Fruit fly (Drosophila melanogaster) whole organism, prepupa: ENCODE measurements around the gene Tet.

ENCODE experiments used
- CG10669 ChIP-seq: fragments of 200-800 bp; sonication (Bioruptor generic); optimal IDR thresholded peaks from 3 replicates; lab custom pipeline; 2018; ENCODE audit warnings: missing biosample characterization, mild to moderate bottlenecking, missing genetic modification characterization, moderate library complexity
- CG11294 ChIP-seq: fragments of 200-800 bp; sonication (Bioruptor generic); IDR thresholded peaks from 2 replicates; pipeline ENCODE4 v1.3.6; 2022; ENCODE audit warnings: missing biosample characterization, missing genetic modification characterization
- CG11762 ChIP-seq: fragments of 200-800 bp; sonication (Bioruptor generic); optimal IDR thresholded peaks from 3 replicates; lab custom pipeline; 2016; ENCODE audit warnings: missing biosample characterization, missing genetic modification characterization; ENCODE audit not compliant: insufficient read depth
- CG15336 ChIP-seq: fragments of 200-800 bp; sonication (Bioruptor generic); IDR thresholded peaks from 2 replicates; pipeline ENCODE4 v1.3.6; 2022; ENCODE audit warnings: missing biosample characterization, missing genetic modification characterization
- CG1621 ChIP-seq: fragments of 200-800 bp; sonication (Bioruptor generic); optimal IDR thresholded peaks from 3 replicates; lab custom pipeline; 2018; ENCODE audit warnings: missing biosample characterization, mild to moderate bottlenecking, missing genetic modification characterization
- CG16779 ChIP-seq: fragments of 200-800 bp; sonication (Bioruptor generic); optimal IDR thresholded peaks from 3 replicates; lab custom pipeline; 2017; ENCODE audit warnings: missing biosample characterization, mild to moderate bottlenecking, missing genetic modification characterization
- CG31627 ChIP-seq: fragments of 200-800 bp; sonication (Bioruptor generic); optimal IDR thresholded peaks from 3 replicates; lab custom pipeline; 2016; ENCODE audit warnings: missing biosample characterization, missing genetic modification characterization
- CG32006 ChIP-seq: fragments of 200-800 bp; sonication (Bioruptor generic); optimal IDR thresholded peaks from 3 replicates; lab custom pipeline; 2017; ENCODE audit warnings: missing biosample characterization, mild to moderate bottlenecking, missing genetic modification characterization
- CG34406 ChIP-seq: fragments of 200-800 bp; sonication (Bioruptor generic); optimal IDR thresholded peaks from 3 replicates; lab custom pipeline; 2016; ENCODE audit warnings: missing biosample characterization, missing genetic modification characterization
- CG4318 ChIP-seq: fragments of 200-800 bp; sonication (Bioruptor generic); optimal IDR thresholded peaks from 3 replicates; lab custom pipeline; 2017; ENCODE audit warnings: missing biosample characterization, mild to moderate bottlenecking, missing genetic modification characterization
- CG6163 ChIP-seq: fragments of 200-800 bp; sonication (Bioruptor generic); IDR thresholded peaks from 3 replicates; pipeline ENCODE4 v1.3.6; 2022; ENCODE audit warnings: missing biosample characterization, missing genetic modification characterization
- CG6276 ChIP-seq: fragments of 200-800 bp; sonication (Bioruptor generic); optimal IDR thresholded peaks from 2 replicates; lab custom pipeline; 2017; ENCODE audit warnings: missing biosample characterization, mild to moderate bottlenecking, missing genetic modification characterization
- CG6792 ChIP-seq: fragments of 200-800 bp; sonication (Bioruptor generic); optimal IDR thresholded peaks from 3 replicates; lab custom pipeline; 2016; ENCODE audit warnings: missing biosample characterization, missing genetic modification characterization
- CG6854 ChIP-seq: fragments of 200-800 bp; sonication (Bioruptor generic); optimal IDR thresholded peaks from 2 replicates; lab custom pipeline; 2017; ENCODE audit warnings: missing biosample characterization, mild to moderate bottlenecking, missing genetic modification characterization
- CG7368 ChIP-seq: fragments of 200-800 bp; sonication (Bioruptor generic); optimal IDR thresholded peaks from 3 replicates; lab custom pipeline; 2016; ENCODE audit warnings: missing biosample characterization, missing genetic modification characterization
- CG8119 ChIP-seq: fragments of 200-800 bp; sonication (Bioruptor generic); IDR thresholded peaks from 3 replicates; pipeline ENCODE4 v1.3.6; 2022; ENCODE audit warnings: missing biosample characterization, missing genetic modification characterization
- Eip75B ChIP-seq: fragments of 200-800 bp; sonication (Bioruptor generic); optimal IDR thresholded peaks from 3 replicates; lab custom pipeline; 2016; ENCODE audit warnings: missing biosample characterization, missing genetic modification characterization
- Eip78C ChIP-seq: fragments of 200-800 bp; sonication (Bioruptor generic); peaks from one replicate; lab custom pipeline; 2016; ENCODE audit warnings: missing biosample characterization, missing genetic modification characterization
- Eip93F ChIP-seq: fragments of 200-800 bp; sonication (Bioruptor generic); optimal IDR thresholded peaks from 2 replicates; lab custom pipeline; 2016; ENCODE audit warnings: missing biosample characterization, mild to moderate bottlenecking, missing genetic modification characterization
- Ets21C ChIP-seq: fragments of 200-800 bp; sonication (Bioruptor generic); optimal IDR thresholded peaks from 3 replicates; lab custom pipeline; 2016; ENCODE audit warnings: missing biosample characterization, missing genetic modification characterization
- Ets96B ChIP-seq: fragments of 200-800 bp; optimal IDR thresholded peaks from 2 replicates; lab custom pipeline; 2019; ENCODE audit warnings: missing biosample characterization, mild to moderate bottlenecking, missing genetic modification characterization, moderate library complexity
- Hr38 ChIP-seq: sonication (Bioruptor generic); optimal IDR thresholded peaks from 2 replicates; lab custom pipeline; 2016; ENCODE audit warnings: missing biosample characterization, missing genetic modification characterization
- Hr39 ChIP-seq: fragments of 200-800 bp; sonication (Bioruptor generic); optimal IDR thresholded peaks from 2 replicates; lab custom pipeline; 2016; ENCODE audit warnings: missing biosample characterization, missing genetic modification characterization
- Hr4 ChIP-seq: fragments of 200-800 bp; sonication (Bioruptor generic); optimal IDR thresholded peaks from 3 replicates; lab custom pipeline; 2016; ENCODE audit warnings: missing biosample characterization, missing genetic modification characterization
- Lpt ChIP-seq: fragments of 200-800 bp; sonication (Bioruptor generic); optimal IDR thresholded peaks from 3 replicates; lab custom pipeline; 2016; ENCODE audit warnings: missing biosample characterization, missing genetic modification characterization
- OdsH ChIP-seq: fragments of 200-800 bp; sonication (Bioruptor generic); optimal IDR thresholded peaks from 3 replicates; lab custom pipeline; 2016; ENCODE audit warnings: missing biosample characterization, missing genetic modification characterization
- Smox ChIP-seq: fragments of 200-800 bp; sonication (Bioruptor generic); optimal IDR thresholded peaks from 3 replicates; lab custom pipeline; 2016; ENCODE audit warnings: missing biosample characterization, missing genetic modification characterization
- Sox14 ChIP-seq: fragments of 200-800 bp; sonication (Bioruptor generic); optimal IDR thresholded peaks from 3 replicates; lab custom pipeline; 2016; ENCODE audit warnings: missing biosample characterization, missing genetic modification characterization
- Sox15 ChIP-seq: fragments of 200-800 bp; sonication (Bioruptor generic); optimal IDR thresholded peaks from 3 replicates; lab custom pipeline; 2016; ENCODE audit warnings: missing biosample characterization, missing genetic modification characterization
- achi ChIP-seq: fragments of 200-800 bp; sonication (Bioruptor generic); optimal IDR thresholded peaks from 3 replicates; lab custom pipeline; 2016; ENCODE audit warnings: missing biosample characterization, missing genetic modification characterization
- acj6 ChIP-seq: fragments of 200-800 bp; sonication (Bioruptor generic); optimal IDR thresholded peaks from 3 replicates; lab custom pipeline; 2016; ENCODE audit warnings: missing biosample characterization, missing genetic modification characterization
- cyc ChIP-seq: fragments of 200-800 bp; sonication (Bioruptor generic); optimal IDR thresholded peaks from 3 replicates; lab custom pipeline; 2016; ENCODE audit warnings: missing biosample characterization, missing genetic modification characterization
- dsx ChIP-seq: fragments of 200-800 bp; optimal IDR thresholded peaks from 3 replicates; lab custom pipeline; 2019; ENCODE audit warnings: missing biosample characterization, mild to moderate bottlenecking, missing genetic modification characterization, moderate library complexity; ENCODE audit not compliant: poor library complexity, severe bottlenecking
- eg ChIP-seq: fragments of 200-800 bp; sonication (Bioruptor generic); IDR thresholded peaks from 3 replicates; pipeline ENCODE4 v1.3.6; 2022; ENCODE audit warnings: missing biosample characterization, missing genetic modification characterization
- fd59A ChIP-seq: fragments of 200-800 bp; sonication (Bioruptor generic); optimal IDR thresholded peaks from 2 replicates; lab custom pipeline; 2017; ENCODE audit warnings: missing biosample characterization, mild to moderate bottlenecking, missing genetic modification characterization, missing genetic modification reagents
- fkh ChIP-seq: fragments of 200-800 bp; sonication (Bioruptor generic); optimal IDR thresholded peaks from 3 replicates; lab custom pipeline; 2017; ENCODE audit warnings: missing biosample characterization, mild to moderate bottlenecking, missing genetic modification characterization, moderate library complexity
- lz ChIP-seq: fragments of 200-800 bp; sonication (Bioruptor generic); optimal IDR thresholded peaks from 3 replicates; lab custom pipeline; 2016; ENCODE audit warnings: missing biosample characterization, missing genetic modification characterization
- pdm3 ChIP-seq: fragments of 200-800 bp; sonication (Bioruptor generic); optimal IDR thresholded peaks from 3 replicates; lab custom pipeline; 2016; ENCODE audit warnings: missing biosample characterization, missing genetic modification characterization
- spab ChIP-seq: fragments of 200-800 bp; sonication (Bioruptor generic); optimal IDR thresholded peaks from 2 replicates; lab custom pipeline; 2017; ENCODE audit warnings: missing biosample characterization, mild to moderate bottlenecking, missing genetic modification characterization, missing genetic modification reagents
- ss ChIP-seq, 2 experiments: fragments of 200-800 bp; sonication (Bioruptor generic); optimal IDR thresholded peaks; 2 replicates in 1 of 2; 3 replicates in 1 of 2; lab custom pipeline; 2017 to 2018; ENCODE audit warnings: mild to moderate bottlenecking in 2 of 2, missing biosample characterization in 2 of 2, missing genetic modification characterization in 2 of 2, moderate library complexity in 1 of 2
- svp ChIP-seq: fragments of 200-800 bp; sonication (Bioruptor generic); peaks from one replicate; lab custom pipeline; 2016; ENCODE audit warnings: missing biosample characterization, missing genetic modification characterization
- vri ChIP-seq: fragments of 200-800 bp; sonication (Bioruptor generic); optimal IDR thresholded peaks from 3 replicates; lab custom pipeline; 2016; ENCODE audit warnings: missing biosample characterization, mild to moderate bottlenecking, missing genetic modification characterization

Gene Tet

DNA sequence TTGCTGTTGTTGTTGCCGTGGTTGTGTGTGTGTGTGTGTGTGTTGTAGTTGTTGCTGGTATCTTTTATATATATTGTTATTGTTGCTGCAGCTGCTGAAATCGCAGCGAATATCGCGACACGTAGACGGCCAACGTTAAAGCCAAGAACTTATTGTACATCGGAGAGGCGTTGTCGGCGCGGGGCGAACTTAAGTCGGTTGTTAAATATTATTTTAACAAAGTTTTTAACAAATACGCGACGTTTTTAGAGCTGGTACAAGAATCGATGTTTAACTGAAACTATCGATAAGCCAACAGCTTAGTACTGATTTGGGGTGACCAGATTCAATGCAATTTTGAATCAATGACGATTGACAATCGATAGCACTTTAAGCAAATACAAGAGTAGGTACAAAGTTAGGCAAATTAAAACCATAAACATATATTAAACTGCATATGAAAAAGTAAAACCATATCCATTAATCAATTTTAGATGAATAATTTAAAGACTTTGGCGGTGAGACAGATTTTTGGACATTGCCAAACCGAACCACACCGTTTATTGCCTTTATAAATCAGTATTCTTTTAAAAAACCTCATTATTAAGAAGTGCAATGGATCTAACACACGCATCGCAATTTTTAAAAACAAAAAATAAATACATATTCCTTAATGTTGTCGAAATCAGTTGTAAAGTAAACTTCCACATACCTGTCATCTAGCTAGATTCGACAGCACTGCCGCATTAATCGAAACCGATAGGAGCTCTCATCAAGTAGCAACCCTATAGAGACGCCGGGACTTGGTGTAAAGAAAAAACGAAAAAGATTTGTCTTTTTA lies 112.5 kb downstream of the Tet start, which contains the start of the genes Mrtf and Non2 (continued):
- TF ChIP-seq Hr38 (GFP tag; lab: Kevin White, UChicago) (no peak), CG16779 (tag; lab: Kevin White, UChicago) (no peak), CG11762 (peak; percentile 15), OdsH (GFP tag; lab: Kevin White, UChicago) (peak; percentile 67), Lpt (GFP tag; lab: Kevin White, UChicago) (no peak), CG10669 (GFP tag; lab: Kevin White, UChicago) (peak; percentile 20), CG6854 (GFP tag; lab: Kevin White, UChicago) (peak; percentile 20), CG15336 (no peak), CG1621 (peak; percentile 33), CG31627 (GFP tag; lab: Kevin White, UChicago) (peak; percentile 71), spab (GFP tag; lab: Kevin White, UChicago) (no peak), Hr39 (GFP tag; lab: Kevin White, UChicago) (peak; percentile 62), CG34406 (peak; percentile 42), Smox (GFP tag; lab: Kevin White, UChicago) (peak; percentile 67), CG6792 (GFP tag; lab: Kevin White, UChicago) (peak; percentile 53), svp (GFP tag; lab: Kevin White, UChicago) (peak; percentile 85), Sox15 (GFP tag; lab: Kevin White, UChicago) (peak; percentile 3), CG32006 (GFP tag; lab: Kevin White, UChicago) (peak; percentile 63), cyc (GFP tag; lab: Kevin White, UChicago) (peak; percentile 49), CG6276 (GFP tag; lab: Kevin White, UChicago) (no peak), Ets21C (GFP tag; lab: Kevin White, UChicago) (peak; percentile 57), Eip93F (GFP tag; lab: Kevin White, UChicago) (no peak)

DNA sequence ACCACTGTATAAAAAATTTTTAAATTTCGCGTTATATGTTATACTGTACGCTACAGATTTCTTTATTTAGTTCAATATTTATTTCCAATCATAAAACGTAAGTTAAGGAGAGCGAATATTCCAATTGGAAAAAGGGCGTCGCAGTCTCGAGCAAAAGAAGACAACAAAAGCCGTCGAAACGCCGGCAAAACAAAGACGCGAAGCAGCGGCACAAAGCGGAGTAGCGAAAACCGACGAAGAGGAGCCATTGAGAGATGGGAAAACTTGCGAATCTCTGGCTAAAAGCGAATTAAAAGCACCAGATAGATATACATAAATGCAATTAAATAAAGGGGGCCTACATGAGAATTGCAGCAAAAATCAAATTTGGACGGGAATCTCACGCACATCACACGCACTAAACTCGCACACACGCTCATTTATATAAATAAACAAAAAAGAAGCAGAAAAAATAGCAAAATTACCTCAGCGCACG lies 113.1 kb downstream of the Tet start:
- peak; percentile 51; the same call in 1 of the 3 replicates for TF ChIP-seq CG6163 (GFP tag; lab: Robert Waterston, UW)
- TF ChIP-seq svp (GFP tag; lab: Kevin White, UChicago) = no peak
- TF ChIP-seq CG6276 (GFP tag; lab: Kevin White, UChicago) = peak; percentile 40
- peak; percentile 36 to 57 for TF ChIP-seq ss (GFP tag; optimal IDR thresholded peaks at IDR 0.05; lab: Kevin White, UChicago)
- 0 out of 3 replicates have a peak, but pooled peaks have one; percentile 28 for TF ChIP-seq eg (GFP tag; lab: Robert Waterston, UW)
- peak; percentile 89 for TF ChIP-seq vri (GFP tag; lab: Kevin White, UChicago)

- no peak for TF ChIP-seq dsx
- no peak for TF ChIP-seq CG7368 (GFP tag; lab: Kevin White, UChicago)
- peak; percentile 68 for TF ChIP-seq Hr39 (GFP tag; lab: Kevin White, UChicago)
- TF ChIP-seq fkh = peak; percentile 26
- no peak for TF ChIP-seq acj6 (GFP tag; lab: Kevin White, UChicago)
- TF ChIP-seq CG6854 (GFP tag; lab: Kevin White, UChicago) = no peak
- TF ChIP-seq fd59A (GFP tag; lab: Kevin White, UChicago) = no peak
- TF ChIP-seq CG6276 (GFP tag; lab: Kevin White, UChicago) = no peak
- peak; percentile 67 for TF ChIP-seq Eip78C (GFP tag; lab: Kevin White, UChicago)
- peak; percentile 15 for TF ChIP-seq Sox14 (GFP tag; lab: Kevin White, UChicago)
- TF ChIP-seq achi (GFP tag; lab: Kevin White, UChicago) = peak; percentile 17
- no peak for TF ChIP-seq Hr4 (GFP tag; lab: Kevin White, UChicago)
- TF ChIP-seq CG11294 (GFP tag; lab: Robert Waterston, UW) = no peak
- no peak for TF ChIP-seq CG4318 (GFP tag; lab: Kevin White, UChicago)
- no peak for TF ChIP-seq CG34406
- peak; percentile 39 for TF ChIP-seq vri (GFP tag; lab: Kevin White, UChicago)
- TF ChIP-seq Smox (GFP tag; lab: Kevin White, UChicago) = no peak
- TF ChIP-seq CG15336 = no peak
- TF ChIP-seq cyc (GFP tag; lab: Kevin White, UChicago) = peak; percentile 52
- TF ChIP-seq lz (GFP tag; lab: Kevin White, UChicago) = peak; percentile 0
- TF ChIP-seq Eip75B = no peak
- no peak for TF ChIP-seq Sox15 (GFP tag; lab: Kevin White, UChicago)
- peak; percentile 33 for TF ChIP-seq pdm3 (GFP tag; lab: Kevin White, UChicago)
- peak; percentile 54 for TF ChIP-seq eg (GFP tag; lab: Robert Waterston, UW)
- no peak for TF ChIP-seq CG1621
- TF ChIP-seq spab (GFP tag; lab: Kevin White, UChicago) = no peak
- TF ChIP-seq Eip93F (GFP tag; lab: Kevin White, UChicago) = no peak
- TF ChIP-seq CG31627 (GFP tag; lab: Kevin White, UChicago) = peak; percentile 35
- TF ChIP-seq Ets96B (tag; lab: Kevin White, UChicago) = no peak
- no peak for TF ChIP-seq CG8119 (GFP tag; lab: Robert Waterston, UW)
Observed at dm6 chr3L:2765013-2765738, 113.8 kb downstream of the Tet start.
